Fruit fly (Drosophila melanogaster) whole organism, embryonic: ENCODE results near the gene CG13949.

Source experiments
- ATbp ChIP-seq: fragments of 200-800 bp; sonication (Bioruptor generic); optimal IDR thresholded peaks from 2 replicates; lab custom pipeline; 2017; ENCODE audit warnings: missing biosample characterization, mild to moderate bottlenecking, missing genetic modification characterization, missing genetic modification reagents
- Bgb ChIP-seq: fragments of 200-800 bp; sonication (Bioruptor generic); IDR thresholded peaks from 2 replicates; pipeline ENCODE4 v1.3.6; 2022; ENCODE audit warnings: missing biosample characterization, missing genetic modification characterization; ENCODE audit not compliant: partially characterized antibody
- CG1024 ChIP-seq: fragments of 200-800 bp; sonication (Bioruptor generic); IDR thresholded peaks from 2 replicates; pipeline ENCODE4 v1.3.6; 2022; ENCODE audit warnings: missing biosample characterization, missing genetic modification characterization
- CG10366 ChIP-seq: fragments of 200-800 bp; sonication (Bioruptor generic); IDR thresholded peaks from 2 replicates; pipeline ENCODE4 v1.3.6; 2022; ENCODE audit warnings: missing biosample characterization, missing genetic modification characterization
- CG10543 ChIP-seq: fragments of 200-800 bp; sonication (Bioruptor generic); optimal IDR thresholded peaks from 3 replicates; lab custom pipeline; 2017; ENCODE audit warnings: missing biosample characterization, mild to moderate bottlenecking, missing genetic modification characterization, moderate library complexity
- CG11085 ChIP-seq: fragments of 200-800 bp; sonication (Bioruptor generic); IDR thresholded peaks from 2 replicates; pipeline ENCODE4 v1.3.6; 2022; ENCODE audit warnings: missing biosample characterization, missing genetic modification characterization
- CG12236 ChIP-seq: fragments of 200-800 bp; sonication (Bioruptor generic); optimal IDR thresholded peaks from 2 replicates; lab custom pipeline; 2016; ENCODE audit warnings: missing biosample characterization, missing genetic modification characterization
- CG13287 ChIP-seq: fragments of 200-800 bp; sonication (Bioruptor generic); IDR thresholded peaks from 2 replicates; pipeline ENCODE4 v1.3.6; 2022; ENCODE audit warnings: missing biosample characterization, missing genetic modification characterization; ENCODE audit not compliant: partially characterized antibody
- CG13296 ChIP-seq: fragments of 200-800 bp; sonication (Bioruptor generic); optimal IDR thresholded peaks from 3 replicates; lab custom pipeline; 2018; ENCODE audit warnings: missing biosample characterization, mild to moderate bottlenecking, missing genetic modification characterization
- CG13775 ChIP-seq: fragments of 200-800 bp; sonication (Bioruptor generic); optimal IDR thresholded peaks from 3 replicates; lab custom pipeline; 2017; ENCODE audit warnings: missing biosample characterization, mild to moderate bottlenecking, missing genetic modification characterization
- CG16779 ChIP-seq: fragments of 200-800 bp; sonication (Bioruptor generic); IDR thresholded peaks from 2 replicates; pipeline ENCODE4 v1.3.6; 2022; ENCODE audit warnings: missing biosample characterization, missing genetic modification characterization
- CG16863 ChIP-seq: fragments of 200-800 bp; sonication (Bioruptor generic); optimal IDR thresholded peaks from 3 replicates; lab custom pipeline; 2016; ENCODE audit warnings: missing biosample characterization, missing genetic modification characterization
- CG17361 ChIP-seq: fragments of 200-800 bp; sonication (Bioruptor generic); IDR thresholded peaks from 3 replicates; pipeline ENCODE4 v1.3.6; 2022; ENCODE audit warnings: missing biosample characterization, missing genetic modification characterization
- CG18599 ChIP-seq: fragments of 200-800 bp; sonication (Bioruptor generic); optimal IDR thresholded peaks from 3 replicates; lab custom pipeline; 2017; ENCODE audit warnings: missing biosample characterization, missing genetic modification characterization, mild to moderate bottlenecking, moderate library complexity, missing genetic modification reagents
- CG2202 ChIP-seq: fragments of 200-800 bp; sonication (Bioruptor generic); optimal IDR thresholded peaks from 2 replicates; lab custom pipeline; 2018; ENCODE audit warnings: missing biosample characterization, mild to moderate bottlenecking, missing genetic modification characterization
- CG3065 ChIP-seq: fragments of 200-800 bp; sonication (Bioruptor generic); optimal IDR thresholded peaks from 2 replicates; lab custom pipeline; 2016; ENCODE audit warnings: missing biosample characterization, missing genetic modification characterization
- CG31441 ChIP-seq: fragments of 200-800 bp; sonication (Bioruptor generic); IDR thresholded peaks from 2 replicates; pipeline ENCODE4 v1.3.6; 2022; ENCODE audit warnings: missing biosample characterization, missing genetic modification characterization
- CG4360 ChIP-seq: fragments of 200-800 bp; sonication (Bioruptor generic); IDR thresholded peaks from 2 replicates; pipeline ENCODE4 v1.3.6; 2022; ENCODE audit warnings: missing biosample characterization, missing genetic modification characterization
- CG4730 ChIP-seq: fragments of 200-800 bp; sonication (Bioruptor generic); IDR thresholded peaks from 2 replicates; pipeline ENCODE4 v1.3.6; 2022; ENCODE audit warnings: missing biosample characterization, missing genetic modification characterization
- CG5180 ChIP-seq: fragments of 200-800 bp; sonication (Bioruptor generic); optimal IDR thresholded peaks from 3 replicates; lab custom pipeline; 2017; ENCODE audit warnings: missing biosample characterization, missing genetic modification characterization, mild to moderate bottlenecking, moderate library complexity, missing genetic modification reagents
- CG5245 ChIP-seq: fragments of 200-800 bp; sonication (Bioruptor generic); optimal IDR thresholded peaks from 3 replicates; lab custom pipeline; 2016; ENCODE audit warnings: missing biosample characterization, missing genetic modification characterization
- CG7271 ChIP-seq: fragments of 200-800 bp; sonication (Bioruptor generic); optimal IDR thresholded peaks from 2 replicates; lab custom pipeline; 2018; ENCODE audit warnings: missing biosample characterization, mild to moderate bottlenecking, missing genetic modification characterization, moderate library complexity
- CG9215 ChIP-seq: fragments of 200-800 bp; sonication (Bioruptor generic); IDR thresholded peaks from 2 replicates; pipeline ENCODE4 v1.3.6; 2022; ENCODE audit warnings: missing biosample characterization, missing genetic modification characterization
- CG9876 ChIP-seq: fragments of 200-800 bp; sonication (Bioruptor generic); optimal IDR thresholded peaks from 2 replicates; lab custom pipeline; 2016; ENCODE audit warnings: missing biosample characterization, missing genetic modification characterization
- CHES-1-like ChIP-seq: fragments of 200-800 bp; sonication (Bioruptor generic); optimal IDR thresholded peaks from 2 replicates; lab custom pipeline; 2016; ENCODE audit warnings: missing biosample characterization, missing genetic modification characterization
- CTCF ChIP-seq: fragments of 200-800 bp; sonication (Bioruptor generic); optimal IDR thresholded peaks from 2 replicates; lab custom pipeline; 2017; ENCODE audit warnings: missing biosample characterization, mild to moderate bottlenecking, missing genetic modification characterization, moderate library complexity
- CoRest ChIP-seq: fragments of 200-800 bp; sonication (Bioruptor generic); optimal IDR thresholded peaks from 3 replicates; lab custom pipeline; 2018; ENCODE audit warnings: missing biosample characterization, mild to moderate bottlenecking, missing genetic modification characterization, moderate library complexity
- Dip3 ChIP-seq: fragments of 200-800 bp; sonication (Bioruptor generic); optimal IDR thresholded peaks from 3 replicates; lab custom pipeline; 2016; ENCODE audit warnings: missing biosample characterization, missing genetic modification characterization
- Hsf ChIP-seq: fragments of 200-800 bp; sonication (Bioruptor generic); optimal IDR thresholded peaks from 3 replicates; lab custom pipeline; 2016; ENCODE audit warnings: missing biosample characterization, missing genetic modification characterization
- Mad ChIP-seq: fragments of 200-800 bp; sonication (Bioruptor generic); optimal IDR thresholded peaks from 2 replicates; lab custom pipeline; 2016; ENCODE audit warnings: missing biosample characterization, missing genetic modification characterization
- Mes4 ChIP-seq: fragments of 200-800 bp; sonication (Bioruptor generic); optimal IDR thresholded peaks from 2 replicates; lab custom pipeline; 2016; ENCODE audit warnings: missing biosample characterization, missing genetic modification characterization
- Sox102F ChIP-seq: fragments of 200-800 bp; sonication (Bioruptor generic); optimal IDR thresholded peaks from 2 replicates; lab custom pipeline; 2018; ENCODE audit warnings: missing biosample characterization, mild to moderate bottlenecking, missing genetic modification characterization, moderate library complexity
- Taf1 ChIP-seq: fragments of 200-800 bp; sonication (Bioruptor generic); IDR thresholded peaks from 2 replicates; pipeline ENCODE4 v1.3.6; 2022; ENCODE audit warnings: missing biosample characterization, missing genetic modification characterization
- cad ChIP-seq: fragments of >200 bp; optimal IDR thresholded peaks from 2 replicates; lab custom pipeline; 2017; ENCODE audit warnings: missing biosample characterization, missing genetic modification characterization
- cas ChIP-seq: fragments of 200-800 bp; sonication (Bioruptor generic); IDR thresholded peaks from 2 replicates; pipeline ENCODE4 v1.3.6; 2022; ENCODE audit warnings: missing biosample characterization, missing genetic modification characterization
- cwo ChIP-seq: fragments of 200-800 bp; sonication (Bioruptor generic); optimal IDR thresholded peaks from 3 replicates; lab custom pipeline; 2017; ENCODE audit warnings: missing biosample characterization, missing genetic modification characterization, mild to moderate bottlenecking, moderate library complexity, missing genetic modification reagents
- dan ChIP-seq: fragments of 200-800 bp; sonication (Bioruptor generic); IDR thresholded peaks from 2 replicates; pipeline ENCODE4 v1.3.6; 2022; ENCODE audit warnings: missing biosample characterization, missing genetic modification characterization
- nau ChIP-seq: fragments of 200-800 bp; sonication (Bioruptor generic); optimal IDR thresholded peaks from 3 replicates; lab custom pipeline; 2017; ENCODE audit warnings: missing biosample characterization, mild to moderate bottlenecking, missing genetic modification characterization, missing genetic modification reagents
- nom ChIP-seq: fragments of 200-800 bp; sonication (Bioruptor generic); optimal IDR thresholded peaks from 2 replicates; lab custom pipeline; 2017; ENCODE audit warnings: missing biosample characterization, missing genetic modification characterization, mild to moderate bottlenecking, moderate library complexity, missing genetic modification reagents
- org-1 ChIP-seq: fragments of 200-800 bp; sonication (Bioruptor generic); optimal IDR thresholded peaks from 2 replicates; lab custom pipeline; 2017; ENCODE audit warnings: missing biosample characterization, missing genetic modification characterization
- pb ChIP-seq: fragments of 200-800 bp; sonication (Bioruptor generic); optimal IDR thresholded peaks from 3 replicates; lab custom pipeline; 2016; ENCODE audit warnings: missing biosample characterization, missing genetic modification characterization
- pfk ChIP-seq: fragments of 200-800 bp; sonication (Bioruptor generic); optimal IDR thresholded peaks from 2 replicates; lab custom pipeline; 2018; ENCODE audit warnings: missing biosample characterization, mild to moderate bottlenecking, missing genetic modification characterization, moderate library complexity
- ranshi ChIP-seq: fragments of 200-800 bp; sonication (Bioruptor generic); IDR thresholded peaks from 2 replicates; pipeline ENCODE4 v1.3.6; 2022; ENCODE audit warnings: missing biosample characterization, missing genetic modification characterization
- row ChIP-seq: fragments of 200-800 bp; sonication (Bioruptor generic); IDR thresholded peaks from 3 replicates; pipeline ENCODE4 v1.3.6; 2022; ENCODE audit warnings: missing biosample characterization, missing genetic modification characterization
- tap ChIP-seq: fragments of 200-800 bp; optimal IDR thresholded peaks from 3 replicates; lab custom pipeline; 2019; ENCODE audit warnings: missing biosample characterization, mild to moderate bottlenecking, missing genetic modification characterization, moderate library complexity
- unc-4 ChIP-seq: fragments of 200-800 bp; sonication (Bioruptor generic); IDR thresholded peaks from 2 replicates; pipeline ENCODE4 v1.3.6; 2022; ENCODE audit warnings: missing biosample characterization, missing genetic modification characterization; ENCODE audit not compliant: partially characterized antibody
- vvl ChIP-seq: fragments of 200-800 bp; sonication (Bioruptor generic); IDR thresholded peaks from 2 replicates; pipeline ENCODE4 v1.3.6; 2022; ENCODE audit warnings: missing biosample characterization, missing genetic modification characterization
- zen ChIP-seq: fragments of 200-800 bp; sonication (Bioruptor generic); optimal IDR thresholded peaks from 3 replicates; lab custom pipeline; 2018; ENCODE audit warnings: missing biosample characterization, mild to moderate bottlenecking, missing genetic modification characterization, moderate library complexity
- zen2 ChIP-seq: fragments of 200-800 bp; sonication (Bioruptor generic); IDR thresholded peaks from 3 replicates; pipeline ENCODE4 v1.3.6; 2022; ENCODE audit warnings: missing biosample characterization, missing genetic modification characterization; ENCODE audit not compliant: partially characterized antibody

Gene CG13949

dm6 chr2L:856690-857488, 1.8 kb downstream of the CG13949 start (continued):
- TF ChIP-seq CoRest, result peak; percentile 76
- TF ChIP-seq CG4730, result peak; percentile 85
- TF ChIP-seq tap (tag; lab: Kevin White, UChicago), result peak; percentile 71
- peak; percentile 75 for TF ChIP-seq CG18599 (GFP tag; lab: Kevin White, UChicago)
- TF ChIP-seq CG11085 (GFP tag; lab: Robert Waterston, UW), result peak; percentile 38
- TF ChIP-seq CG13296, result no peak
- TF ChIP-seq CG1024 (GFP tag; lab: Robert Waterston, UW), result peak; percentile 71
- peak; percentile 77 for TF ChIP-seq CG17361
- TF ChIP-seq Mad (GFP tag; lab: Kevin White, UChicago), result peak; percentile 36
- peak; percentile 7 for TF ChIP-seq Dip3 (GFP tag; lab: Kevin White, UChicago)
- TF ChIP-seq CHES-1-like (GFP tag; lab: Kevin White, UChicago), result peak; percentile 63
- TF ChIP-seq Taf1 (GFP tag; lab: Robert Waterston, UW), result peak; percentile 53; the same call in 1 of the 2 replicates
- TF ChIP-seq unc-4 (GFP tag; lab: Robert Waterston, UW), result no peak
- TF ChIP-seq CG2202 (tag; lab: Kevin White, UChicago), result peak; percentile 15
- peak; percentile 65 for TF ChIP-seq cwo (GFP tag; lab: Kevin White, UChicago)
- peak; percentile 84 for TF ChIP-seq row (GFP tag; lab: Robert Waterston, UW)
- TF ChIP-seq CG10366, result peak; percentile 90
- 0 out of 2 replicates have a peak, but pooled peaks have one; percentile 47 for TF ChIP-seq CG16779 (GFP tag; lab: Robert Waterston, UW)
- TF ChIP-seq CG7271 (tag; lab: Kevin White, UChicago), result peak; percentile 20
- TF ChIP-seq Sox102F (GFP tag; lab: Kevin White, UChicago), result peak; percentile 80
- peak; percentile 85 for TF ChIP-seq ATbp (GFP tag; lab: Kevin White, UChicago)
- peak; percentile 65 for TF ChIP-seq CG31441 (GFP tag; lab: Robert Waterston, UW)
- TF ChIP-seq pfk, result no peak
- peak; percentile 55 for TF ChIP-seq pb (GFP tag; lab: Kevin White, UChicago)
- TF ChIP-seq cad, result no peak
- TF ChIP-seq CG13287 (GFP tag; lab: Robert Waterston, UW), result no peak
- TF ChIP-seq CTCF (GFP tag; lab: Kevin White, UChicago), result peak; percentile 1
- TF ChIP-seq Mes4, result peak; percentile 24
- TF ChIP-seq CG3065 (GFP tag; lab: Kevin White, UChicago), result peak; percentile 34
- TF ChIP-seq CG9876 (GFP tag; lab: Kevin White, UChicago), result peak; percentile 24
- TF ChIP-seq zen (tag; lab: Kevin White, UChicago), result peak; percentile 63
- TF ChIP-seq vvl (GFP tag; lab: Robert Waterston, UW), result peak; percentile 93
- TF ChIP-seq ranshi (GFP tag; lab: Robert Waterston, UW), result peak; percentile 84
- 0 out of 2 replicates have a peak, but pooled peaks have one; percentile 54 for TF ChIP-seq CG9215
- TF ChIP-seq zen2 (GFP tag; lab: Robert Waterston, UW), result no peak
- peak; percentile 75 for TF ChIP-seq Hsf (GFP tag; lab: Kevin White, UChicago)
- TF ChIP-seq Bgb (GFP tag; lab: Robert Waterston, UW), result no peak
- peak; percentile 74 for TF ChIP-seq CG5245 (GFP tag; lab: Kevin White, UChicago)
- TF ChIP-seq nau (GFP tag; lab: Kevin White, UChicago), result peak; percentile 73
- TF ChIP-seq CG16863, result peak; percentile 84
- no peak for TF ChIP-seq cas (GFP tag; lab: Robert Waterston, UW)
- TF ChIP-seq CG13775, result peak; percentile 51
- TF ChIP-seq nom, result no peak
- TF ChIP-seq CG10543 (GFP tag; lab: Kevin White, UChicago), result peak; percentile 17
- peak; percentile 61 for TF ChIP-seq CG5180 (GFP tag; lab: Kevin White, UChicago)
- TF ChIP-seq CG4360, result no peak
- TF ChIP-seq dan (GFP tag; lab: Robert Waterston, UW), result no peak
- TF ChIP-seq CG12236 (GFP tag; lab: Kevin White, UChicago), result peak; percentile 12
- TF ChIP-seq org-1, result peak; percentile 81
